Worm (Caenorhabditis elegans) whole organism, midembryonic: ENCODE data around the gene chil-3.

ENCODE experiments used
- T22C8.4 ChIP-seq: fragments of 200-800 bp; sonication (Bioruptor generic); IDR thresholded peaks from 2 replicates; pipeline ENCODE4 v1.3.6; 2022; ENCODE audit warnings: missing genetic modification characterization, missing compliant biosample characterization
- ref-1 ChIP-seq: fragments of 200-800 bp; sonication (Bioruptor generic); conservative IDR thresholded peaks from 2 replicates; pipeline ENCODE4 v1.3.6; 2022; ENCODE audit warnings: missing genetic modification reagents, missing genetic modification characterization, missing compliant biosample characterization
- tab-1 ChIP-seq: fragments of 200-800 bp; sonication (Bioruptor generic); IDR thresholded peaks from 2 replicates; pipeline ENCODE4 v1.3.6; 2022; ENCODE audit warnings: missing genetic modification characterization, missing compliant biosample characterization
- ztf-23 ChIP-seq: fragments of 200-800 bp; sonication (Bioruptor generic); IDR thresholded peaks from 2 replicates; pipeline ENCODE4 v1.3.6; 2022; ENCODE audit warnings: missing genetic modification reagents, missing genetic modification characterization, missing compliant biosample characterization

DNA sequence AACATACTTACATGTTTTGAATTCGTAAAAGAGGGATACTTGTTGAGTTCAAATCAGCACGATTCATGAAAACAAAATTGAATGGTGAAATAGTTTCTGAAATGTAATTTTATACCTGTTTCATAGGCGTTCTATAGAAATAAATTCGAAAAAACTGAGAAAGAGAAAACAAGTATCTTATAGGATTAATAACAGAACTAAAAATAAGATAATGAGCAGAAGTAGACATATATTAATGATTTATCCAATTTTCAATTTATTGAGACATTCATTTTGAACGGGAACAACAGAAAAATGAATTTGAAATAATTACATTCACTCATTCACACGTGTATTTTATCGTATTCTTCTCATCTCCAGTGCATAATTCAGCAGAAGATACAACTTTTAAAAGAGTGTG lies 3.5 kb downstream of the chil-3 start, which contains the start of gene chil-6:
- no peak for TF ChIP-seq ref-1 (GFP tag; lab: Robert Waterston, UW)
- TF ChIP-seq tab-1 (GFP tag; lab: Robert Waterston, UW): no peak
- TF ChIP-seq ztf-23 (GFP tag; lab: Robert Waterston, UW): no peak
- no peak for TF ChIP-seq T22C8.4 (GFP tag; lab: Robert Waterston, UW)
